Worm (Caenorhabditis elegans) whole organism, late embryonic: Measurements from ENCODE around the gene W02D7.5.

Source experiments
- F13H6.1 ChIP-seq: sonication (generic microtip); optimal IDR thresholded peaks from 2 replicates; lab custom pipeline; 2016; ENCODE audit warnings: missing genetic modification characterization, missing compliant biosample characterization
- K09A11.1 ChIP-seq: sonication (generic microtip); optimal IDR thresholded peaks from 2 replicates; lab custom pipeline; 2017; ENCODE audit warnings: antibody characterized with exemption, mild to moderate bottlenecking, missing genetic modification characterization, missing compliant biosample characterization; ENCODE audit not compliant: insufficient read depth
- Y22D7AL.16 ChIP-seq: sonication (generic microtip); optimal IDR thresholded peaks from 2 replicates; lab custom pipeline; 2016; ENCODE audit warnings: missing genetic modification characterization, missing compliant biosample characterization
- ama-1 ChIP-seq: fragments of 150-350 bp; optimal IDR thresholded peaks from 2 replicates; lab custom pipeline; 2014
- ceh-34 ChIP-seq: sonication (generic microtip); optimal IDR thresholded peaks from 2 replicates; lab custom pipeline; 2016; ENCODE audit warnings: mild to moderate bottlenecking, missing genetic modification characterization, missing compliant biosample characterization
- fkh-10 ChIP-seq: fragments of 150-350 bp; optimal IDR thresholded peaks from 2 replicates; lab custom pipeline; 2014; ENCODE audit warnings: missing biosample characterization, missing genetic modification reagents, missing genetic modification characterization
- pat-9 ChIP-seq: fragments of 200-800 bp; sonication (Bioruptor generic); optimal IDR thresholded peaks from 2 replicates; lab custom pipeline; 2018; ENCODE audit warnings: mild to moderate bottlenecking, missing genetic modification characterization, moderate library complexity, missing compliant biosample characterization
- pha-4 ChIP-seq: fragments of 150-350 bp; optimal IDR thresholded peaks from 2 replicates; lab custom pipeline; 2018; ENCODE audit warnings: missing biosample characterization, missing genetic modification reagents, missing genetic modification characterization
- rnt-1 ChIP-seq: sonication (generic microtip); optimal IDR thresholded peaks from 2 replicates; lab custom pipeline; 2016; ENCODE audit warnings: missing genetic modification characterization, missing compliant biosample characterization
- sdc-2 ChIP-seq: sonication (generic microtip); optimal IDR thresholded peaks from 2 replicates; lab custom pipeline; 2016; ENCODE audit warnings: missing genotype, missing genetic modification characterization, missing compliant biosample characterization
- sox-2 ChIP-seq: fragments of 200-800 bp; sonication (Bioruptor generic); IDR thresholded peaks from 2 replicates; pipeline ENCODE4 v1.3.6; 2022; ENCODE audit warnings: missing genetic modification reagents, missing genetic modification characterization, missing compliant biosample characterization
- tbx-7 ChIP-seq: sonication (generic microtip); optimal IDR thresholded peaks from 2 replicates; lab custom pipeline; 2016; ENCODE audit warnings: missing genotype, missing genetic modification characterization, missing compliant biosample characterization
- ttx-3 ChIP-seq: sonication (generic microtip); optimal IDR thresholded peaks from 2 replicates; lab custom pipeline; 2016; ENCODE audit warnings: missing genetic modification reagents, missing genetic modification characterization, missing compliant biosample characterization
- ztf-16 ChIP-seq: sonication (generic microtip); optimal IDR thresholded peaks from 2 replicates; lab custom pipeline; 2017; ENCODE audit warnings: missing genetic modification characterization, missing compliant biosample characterization

DNA sequence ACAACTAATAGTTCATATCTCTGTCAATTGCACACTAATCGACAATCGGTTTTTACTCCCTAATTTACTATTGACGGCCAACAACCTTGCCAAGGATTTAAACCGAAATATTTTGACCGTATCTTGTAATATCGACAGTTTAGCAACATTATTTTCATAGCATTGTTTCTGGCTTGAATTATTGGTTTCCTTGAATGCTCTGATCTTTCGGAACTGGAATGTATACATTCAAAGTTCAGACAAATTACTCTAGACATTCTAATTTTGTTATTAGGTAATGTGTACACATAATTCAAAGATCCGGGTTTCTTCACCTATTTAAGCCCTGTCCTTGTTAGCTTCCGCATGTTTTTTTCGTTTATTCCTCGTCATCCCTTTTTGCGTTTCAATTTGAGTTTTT, 35.1 kb downstream of the W02D7.5 start, which contains the start of gene C16D9.9:
- no peak for TF ChIP-seq ceh-34 (tag; lab: Kevin White, UChicago)
- no peak for TF ChIP-seq tbx-7 (tag; lab: Kevin White, UChicago)
- TF ChIP-seq F13H6.1, result no peak
- no peak for TF ChIP-seq K09A11.1
- TF ChIP-seq sox-2 (GFP tag; lab: Robert Waterston, UW), result no peak
- no peak for TF ChIP-seq ztf-16 (tag; lab: Kevin White, UChicago)
- no peak for TF ChIP-seq ttx-3 (tag; lab: Kevin White, UChicago)
- no peak for TF ChIP-seq sdc-2 (tag; lab: Kevin White, UChicago)
- no peak for TF ChIP-seq ama-1 (lab: Kevin White, UChicago)
- TF ChIP-seq fkh-10 (GFP tag; lab: Kevin White, UChicago), result no peak
- TF ChIP-seq Y22D7AL.16 (tag; lab: Kevin White, UChicago), result no peak
- TF ChIP-seq pat-9 (tag; lab: Kevin White, UChicago), result no peak
- TF ChIP-seq rnt-1 (tag; lab: Kevin White, UChicago), result no peak
- TF ChIP-seq pha-4, result no peak
